Worm (Caenorhabditis elegans): ENCODE data around the gene Y102A5C.36.

Y102A5C.36 gene

ce11 chrV:16966636-16967035 lies 39.4 kb upstream of the Y102A5C.36 start, which contains the start of gene fbxa-90:
Gene fbxa-90 (plus strand): TSS chrV:16966814.
- no peak for TF ChIP-seq madf-8 (GFP tag; conservative IDR thresholded peaks at IDR 0.05)
- TF ChIP-seq snpc-4 (GFP tag; optimal IDR thresholded peaks at IDR 0.05) = no peak
- TF ChIP-seq snpc-4 (tag; optimal IDR thresholded peaks at IDR 0.05) = peak in 1 of 4 experiments; percentile 27
- peak; percentile 67 for TF ChIP-seq attf-5 (GFP tag; optimal IDR thresholded peaks at IDR 0.05)
- peak; percentile 52; the same call in 1 of the 2 replicates for TF ChIP-seq cebp-1 (GFP tag; IDR thresholded peaks at IDR 0.05)
- no peak for TF ChIP-seq cebp-1 (tag; optimal IDR thresholded peaks at IDR 0.05)

- no peak for TF ChIP-seq ztf-25 (GFP tag; IDR thresholded peaks at IDR 0.05)
- peak; percentile 43; the same call in 1 of the 2 replicates for TF ChIP-seq lir-1 (GFP tag; conservative IDR thresholded peaks at IDR 0.05)
- TF ChIP-seq Y53F4B.3 (GFP tag; IDR thresholded peaks at IDR 0.05) = 0 out of 2 replicates have a peak, but pooled peaks have one; percentile 38
- TF ChIP-seq aptf-3 (GFP tag; IDR thresholded peaks at IDR 0.05) = no peak
- no peak for TF ChIP-seq nhr-27 (tag; optimal IDR thresholded peaks at IDR 0.05)
- no peak for TF ChIP-seq fkh-3 (tag; optimal IDR thresholded peaks at IDR 0.05)
- no peak for TF ChIP-seq sea-2 (GFP tag; IDR thresholded peaks at IDR 0.05)
- TF ChIP-seq hlh-26 (GFP tag; conservative IDR thresholded peaks at IDR 0.05) = no peak
- TF ChIP-seq lsy-27 (tag; optimal IDR thresholded peaks at IDR 0.05; ENCODE audit: borderline replicate concordance, insufficient read depth) = no peak
- TF ChIP-seq mes-4 (tag; optimal IDR thresholded peaks at IDR 0.05) = no peak
- no peak for TF ChIP-seq hrde-1 (tag; optimal IDR thresholded peaks at IDR 0.05; ENCODE audit: borderline replicate concordance)
- no peak for TF ChIP-seq lin-26 (GFP tag; IDR thresholded peaks at IDR 0.05)
- TF ChIP-seq Y79H2A.3 (GFP tag; conservative IDR thresholded peaks at IDR 0.05) = no peak
- no peak for TF ChIP-seq aptf-2 (GFP tag; conservative IDR thresholded peaks at IDR 0.05)
- TF ChIP-seq tlf-1 (GFP tag; optimal IDR thresholded peaks at IDR 0.05) = peak; percentile 59
- TF ChIP-seq dpff-1 (tag; optimal IDR thresholded peaks at IDR 0.05) = no peak
- TF ChIP-seq ztf-3 (GFP tag; optimal IDR thresholded peaks at IDR 0.05) = peak; percentile 25
- TF ChIP-seq nfya-2 (GFP tag; IDR thresholded peaks at IDR 0.05) = no peak
- peak; percentile 72 for TF ChIP-seq snpc-3.4 (tag; optimal IDR thresholded peaks at IDR 0.05)
- no peak for TF ChIP-seq mxl-1 (tag; optimal IDR thresholded peaks at IDR 0.05)
- no peak for TF ChIP-seq hlh-12 (tag; optimal IDR thresholded peaks at IDR 0.05)
- peak; percentile 47 for TF ChIP-seq cebp-1 (GFP tag; IDR thresholded peaks at IDR 0.05)
- TF ChIP-seq cebp-1 (tag; optimal IDR thresholded peaks at IDR 0.05) = peak; percentile 89
- no peak for TF ChIP-seq ccch-3 (GFP tag; optimal IDR thresholded peaks at IDR 0.05)
- TF ChIP-seq nhr-120 (GFP tag; IDR thresholded peaks at IDR 0.05) = no peak
- TF ChIP-seq cebp-2 (GFP tag; IDR thresholded peaks at IDR 0.05) = 0 out of 2 replicates have a peak, but pooled peaks have one; percentile 16
- TF ChIP-seq B0035.1 (tag; optimal IDR thresholded peaks at IDR 0.05) = no peak
- no peak for TF ChIP-seq zim-3 (tag; optimal IDR thresholded peaks at IDR 0.05)
- peak; percentile 35 for TF ChIP-seq madf-8 (GFP tag; conservative IDR thresholded peaks at IDR 0.05)
- no peak for TF ChIP-seq T26A5.8 (tag; optimal IDR thresholded peaks at IDR 0.05)
- no peak for TF ChIP-seq die-1 (tag; optimal IDR thresholded peaks at IDR 0.05)
- TF ChIP-seq nhr-90 (tag; optimal IDR thresholded peaks at IDR 0.05) = no peak
- peak; percentile 79 to 97 (median 83) for TF ChIP-seq lin-35 (GFP tag; optimal IDR thresholded peaks at IDR 0.05)
- TF ChIP-seq rcor-1 (GFP tag; IDR thresholded peaks at IDR 0.05) = peak; percentile 87
- no peak for TF ChIP-seq ceh-79 (tag; optimal IDR thresholded peaks at IDR 0.05)
- TF ChIP-seq madf-6 (GFP tag; IDR thresholded peaks at IDR 0.05) = peak; percentile 81
- TF ChIP-seq F52B5.7 (tag; optimal IDR thresholded peaks at IDR 0.05) = no peak
- TF ChIP-seq Y56A3A.18 (GFP tag; IDR thresholded peaks at IDR 0.05) = peak; percentile 72; the same call in 1 of the 2 replicates
- TF ChIP-seq attf-5 (GFP tag; optimal IDR thresholded peaks at IDR 0.05) = peak; percentile 96
- no peak for TF ChIP-seq F49E8.2 (tag; optimal IDR thresholded peaks at IDR 0.05; ENCODE audit: insufficient read depth)
- peak; percentile 96 for TF ChIP-seq attf-6 (GFP tag; IDR thresholded peaks at IDR 0.05)
- no peak for TF ChIP-seq madf-3 (GFP tag; IDR thresholded peaks at IDR 0.05)
- TF ChIP-seq B0261.1 (tag; optimal IDR thresholded peaks at IDR 0.05) = peak; percentile 37
- TF ChIP-seq K12H6.12 (tag; optimal IDR thresholded peaks at IDR 0.05) = peak; percentile 42
These were observed 38.4 kb upstream of the Y102A5C.36 start, which contains the start of gene efl-1 for ce11 chrV:16965655-16966054. Gene efl-1 (minus strand): TSS chrV:16965675.
